Fruit fly (Drosophila melanogaster) whole organism, wandering third instar larva: ENCODE data around the gene Gasp.

Experiments used
- Abd-B ChIP-seq: fragments of >200 bp; optimal IDR thresholded peaks from 2 replicates; lab custom pipeline; 2017; ENCODE audit warnings: missing biosample characterization, missing genetic modification characterization
- CG32264 ChIP-seq: fragments of 200-800 bp; sonication (Bioruptor generic); optimal IDR thresholded peaks from 2 replicates; lab custom pipeline; 2016; ENCODE audit warnings: missing biosample characterization, missing genetic modification characterization
- CG9705 ChIP-seq: fragments of 200-800 bp; sonication (Bioruptor generic); optimal IDR thresholded peaks from 2 replicates; lab custom pipeline; 2018; ENCODE audit warnings: missing biosample characterization, mild to moderate bottlenecking, missing genetic modification characterization
- CrebA ChIP-seq: fragments of 200-800 bp; sonication (Bioruptor generic); optimal IDR thresholded peaks from 2 replicates; lab custom pipeline; 2016; ENCODE audit warnings: missing biosample characterization, mild to moderate bottlenecking, missing genetic modification characterization, borderline replicate concordance
- Dfd ChIP-seq: fragments of >200 bp; optimal IDR thresholded peaks from 2 replicates; lab custom pipeline; 2017; ENCODE audit warnings: missing biosample characterization, missing genetic modification characterization
- Dif ChIP-seq: fragments of 200-275, 200-300 bp; sonication (Bioruptor generic); optimal IDR thresholded peaks from 2 replicates; lab custom pipeline; 2018; ENCODE audit warnings: missing biosample characterization, missing genetic modification characterization; ENCODE audit not compliant: partially characterized antibody
- GATAd ChIP-seq: sonication (Bioruptor generic); optimal IDR thresholded peaks from 2 replicates; lab custom pipeline; 2016; ENCODE audit warnings: missing biosample characterization, missing genetic modification characterization
- HLH106 ChIP-seq: fragments of 200-800 bp; optimal IDR thresholded peaks from 3 replicates; lab custom pipeline; 2019; ENCODE audit warnings: missing biosample characterization, mild to moderate bottlenecking, missing genetic modification characterization, moderate library complexity
- Hnf4 ChIP-seq: fragments of 200-800 bp; sonication (Bioruptor generic); optimal IDR thresholded peaks from 2 replicates; lab custom pipeline; 2016; ENCODE audit warnings: missing biosample characterization, mild to moderate bottlenecking, missing genetic modification characterization
- Hr78 ChIP-seq: fragments of >200 bp; optimal IDR thresholded peaks from 2 replicates; lab custom pipeline; 2017; ENCODE audit warnings: missing biosample characterization, missing genetic modification characterization
- Hr83 ChIP-seq: fragments of 200-300 bp; sonication (Bioruptor generic); optimal IDR thresholded peaks from 2 replicates; lab custom pipeline; 2016; ENCODE audit warnings: missing biosample characterization, mild to moderate bottlenecking, missing genetic modification characterization, moderate library complexity; ENCODE audit not compliant: poor library complexity, severe bottlenecking
- Mio ChIP-seq: sonication (Bioruptor generic); optimal IDR thresholded peaks from 2 replicates; lab custom pipeline; 2016; ENCODE audit warnings: missing biosample characterization, missing genetic modification characterization
- Myc ChIP-seq: fragments of >200 bp; optimal IDR thresholded peaks from 2 replicates; lab custom pipeline; 2017
- N ChIP-seq: fragments of >200 bp; optimal IDR thresholded peaks from 2 replicates; lab custom pipeline; 2018; ENCODE audit warnings: missing biosample characterization, missing external identifiers, missing genetic modification characterization
- OdsH ChIP-seq: fragments of 200-800 bp; sonication (Bioruptor generic); optimal IDR thresholded peaks from 2 replicates; lab custom pipeline; 2016; ENCODE audit warnings: missing biosample characterization, mild to moderate bottlenecking, missing genetic modification characterization
- Rel ChIP-seq, 2 experiments: fragments of 200-800 bp; sonication (Bioruptor generic) in 1 of 2; optimal IDR thresholded peaks; 2 replicates in 1 of 2; 3 replicates in 1 of 2; lab custom pipeline; 2016 to 2019; ENCODE audit warnings: mild to moderate bottlenecking in 2 of 2, missing biosample characterization in 2 of 2, missing genetic modification characterization in 2 of 2, moderate library complexity in 1 of 2
- Sp1 ChIP-seq: fragments of 200-800 bp; sonication (Bioruptor generic); optimal IDR thresholded peaks from 3 replicates; lab custom pipeline; 2019; ENCODE audit warnings: missing biosample characterization, mild to moderate bottlenecking, missing genetic modification characterization, moderate library complexity
- Vsx2 ChIP-seq: fragments of 200-300, 225-300 bp; sonication (Bioruptor generic); optimal IDR thresholded peaks from 2 replicates; lab custom pipeline; 2018; ENCODE audit warnings: missing biosample characterization, missing genetic modification characterization; ENCODE audit not compliant: partially characterized antibody
- br ChIP-seq: fragments of 200-800 bp; sonication (Bioruptor generic); optimal IDR thresholded peaks from 2 replicates; lab custom pipeline; 2016; ENCODE audit warnings: missing biosample characterization, missing genetic modification characterization
- brk ChIP-seq: fragments of 200-800 bp; sonication (Bioruptor generic); optimal IDR thresholded peaks from 2 replicates; lab custom pipeline; 2016; ENCODE audit warnings: missing biosample characterization, mild to moderate bottlenecking, missing genetic modification characterization
- dmrt93B ChIP-seq: fragments of 200-800 bp; sonication (Bioruptor generic); optimal IDR thresholded peaks from 2 replicates; lab custom pipeline; 2018; ENCODE audit warnings: missing biosample characterization, mild to moderate bottlenecking, missing genetic modification characterization
- dsf ChIP-seq: sonication (Bioruptor generic); optimal IDR thresholded peaks from 2 replicates; lab custom pipeline; 2016; ENCODE audit warnings: missing biosample characterization, missing genetic modification characterization, borderline replicate concordance
- ey ChIP-seq: fragments of 200-800 bp; sonication (Bioruptor generic); optimal IDR thresholded peaks from 2 replicates; lab custom pipeline; 2016; ENCODE audit warnings: missing biosample characterization, missing genetic modification characterization
- foxo ChIP-seq, 2 experiments: fragments of 200-800 bp; sonication (Bioruptor generic); optimal IDR thresholded peaks; 2 replicates in 1 of 2; 3 replicates in 1 of 2; lab custom pipeline; 2016 to 2017; ENCODE audit warnings: missing biosample characterization in 2 of 2, missing genetic modification characterization in 2 of 2
- h ChIP-seq: fragments of 200-800 bp; sonication (Bioruptor generic); optimal IDR thresholded peaks from 3 replicates; lab custom pipeline; 2016; ENCODE audit warnings: missing biosample characterization, mild to moderate bottlenecking, missing genetic modification characterization
- jim ChIP-seq: fragments of 175-275, 200-325 bp; sonication (Bioruptor generic); optimal IDR thresholded peaks from 2 replicates; lab custom pipeline; 2016; ENCODE audit warnings: missing biosample characterization, mild to moderate bottlenecking, missing genetic modification characterization
- lola ChIP-seq: fragments of >200 bp; optimal IDR thresholded peaks from 2 replicates; lab custom pipeline; 2017; ENCODE audit warnings: missing biosample characterization, missing genetic modification characterization
- pan ChIP-seq: fragments of >200 bp; optimal IDR thresholded peaks from 2 replicates; lab custom pipeline; 2017
- psq ChIP-seq: fragments of 200-800 bp; sonication (Bioruptor generic); optimal IDR thresholded peaks from 3 replicates; lab custom pipeline; 2017; ENCODE audit warnings: missing biosample characterization, mild to moderate bottlenecking, missing genetic modification characterization, moderate library complexity
- rgr ChIP-seq: fragments of 200-800 bp; sonication (Bioruptor generic); optimal IDR thresholded peaks from 3 replicates; lab custom pipeline; 2016; ENCODE audit warnings: missing biosample characterization, mild to moderate bottlenecking, missing genetic modification characterization
- sage ChIP-seq: fragments of 200-800 bp; sonication (Bioruptor generic); optimal IDR thresholded peaks from 2 replicates; lab custom pipeline; 2016; ENCODE audit warnings: missing biosample characterization, mild to moderate bottlenecking, missing genetic modification characterization
- sv ChIP-seq: fragments of 200-800 bp; sonication (Bioruptor generic); optimal IDR thresholded peaks from 3 replicates; lab custom pipeline; 2016; ENCODE audit warnings: missing biosample characterization, missing genetic modification characterization
- tai ChIP-seq: sonication (Bioruptor generic); optimal IDR thresholded peaks from 2 replicates; lab custom pipeline; 2016; ENCODE audit warnings: missing biosample characterization, missing genetic modification characterization
- usp ChIP-seq: fragments of >200 bp; optimal IDR thresholded peaks from 2 replicates; lab custom pipeline; 2017; ENCODE audit warnings: missing biosample characterization, missing genetic modification characterization
- woc ChIP-seq: sonication (Bioruptor generic); optimal IDR thresholded peaks from 2 replicates; lab custom pipeline; 2016; ENCODE audit warnings: missing biosample characterization, mild to moderate bottlenecking, missing genetic modification characterization

Gasp gene

DNA sequence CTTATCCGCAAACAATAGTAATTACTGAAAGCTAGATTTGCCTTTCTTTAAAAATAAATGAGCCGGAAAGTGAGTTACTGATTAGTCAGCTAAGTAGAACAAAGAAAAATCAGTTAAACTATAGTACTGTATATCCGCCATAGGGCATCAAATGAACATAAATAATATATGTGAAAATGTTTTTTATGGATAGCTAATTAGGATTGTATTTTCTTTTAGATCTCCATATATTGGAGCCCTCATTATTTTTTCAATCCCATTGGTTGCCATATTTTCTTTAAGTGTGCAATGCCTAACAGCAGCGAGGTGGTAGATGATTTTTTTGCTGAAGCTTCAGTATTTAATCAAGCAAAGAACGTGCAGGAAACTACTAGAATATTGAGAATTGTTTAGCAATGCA is 7.1 kb upstream of the Gasp start, which contains the start of gene Obp83cd:
Obp83cd (plus strand) TSS at position 343 of the 400 bp plus-strand sequence.
- TF ChIP-seq Dif (GFP tag; lab: Kevin White, UChicago): no peak
- TF ChIP-seq br: no peak
- TF ChIP-seq Hr78 (GFP tag; lab: Kevin White, UChicago): no peak
- no peak for TF ChIP-seq brk (GFP tag; lab: Kevin White, UChicago)
- no peak for TF ChIP-seq rgr
- no peak for TF ChIP-seq jim (GFP tag; lab: Kevin White, UChicago)
- no peak for TF ChIP-seq sv (GFP tag; lab: Kevin White, UChicago)
- TF ChIP-seq CG32264 (GFP tag; lab: Kevin White, UChicago): no peak
- no peak for TF ChIP-seq Mio
- TF ChIP-seq Hnf4 (GFP tag; lab: Kevin White, UChicago): no peak
- no peak for TF ChIP-seq Hr83 (GFP tag; lab: Kevin White, UChicago)
- no peak for TF ChIP-seq Vsx2
- TF ChIP-seq dsf (GFP tag; lab: Kevin White, UChicago): no peak
- TF ChIP-seq ey (GFP tag; lab: Kevin White, UChicago): no peak
- TF ChIP-seq, all 38 proteins: peak for 0

DNA sequence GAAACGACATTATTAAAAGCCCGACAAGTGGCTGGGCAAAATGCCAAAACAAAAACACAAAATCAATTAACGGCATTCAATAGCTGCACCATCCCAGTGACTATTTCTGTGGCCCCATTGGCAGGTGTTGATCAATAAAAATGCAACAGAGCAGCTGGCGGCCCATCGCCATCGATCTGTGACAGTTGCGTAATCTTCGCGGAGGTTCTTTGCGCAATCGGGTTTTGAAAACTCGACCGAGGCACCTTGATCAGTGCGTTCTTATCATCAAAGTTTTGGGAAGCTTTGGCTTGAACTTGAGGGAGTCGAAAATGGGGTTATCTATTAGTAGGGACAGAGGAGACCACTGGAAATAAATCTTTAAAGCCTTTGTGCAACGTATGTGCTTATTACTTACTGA is 6.7 kb upstream of the Gasp start:
- TF ChIP-seq Hr78 (GFP tag; lab: Kevin White, UChicago): no peak
- TF ChIP-seq sage: no peak
- no peak for TF ChIP-seq psq (GFP tag; lab: Kevin White, UChicago)
- no peak for TF ChIP-seq ey (GFP tag; lab: Kevin White, UChicago)
- TF ChIP-seq Hr83 (GFP tag; lab: Kevin White, UChicago): no peak
- no peak for TF ChIP-seq tai
- no peak for TF ChIP-seq jim (GFP tag; lab: Kevin White, UChicago)
- TF ChIP-seq CG9705 (GFP tag; lab: Kevin White, UChicago): no peak
- no peak for TF ChIP-seq HLH106 (tag; lab: Kevin White, UChicago)
- no peak for TF ChIP-seq usp (GFP tag; lab: Kevin White, UChicago)
- TF ChIP-seq pan: no peak
- no peak for TF ChIP-seq Dfd (GFP tag; lab: Kevin White, UChicago)
- no peak for TF ChIP-seq N (GFP tag; lab: Kevin White, UChicago)
- no peak for TF ChIP-seq Sp1 (GFP tag; lab: Kevin White, UChicago)

DNA sequence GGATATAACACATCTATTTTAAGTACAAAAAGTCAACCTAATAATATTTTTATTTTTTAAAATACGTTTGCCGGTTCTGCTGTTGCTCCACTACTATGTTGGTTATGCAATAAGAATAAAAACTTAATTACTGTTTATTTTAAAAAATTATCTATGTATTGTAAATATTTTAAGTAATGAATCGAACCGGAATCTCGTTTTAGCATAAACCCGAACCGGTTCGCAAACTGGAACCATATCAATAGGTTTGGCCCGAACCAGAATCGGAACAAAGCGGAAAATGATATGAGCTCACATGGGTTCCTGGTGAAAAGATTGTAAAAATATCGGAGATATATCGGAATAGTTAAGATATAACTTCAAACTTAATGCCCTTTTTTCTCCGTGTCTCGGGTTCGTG is 6.0 kb upstream of the Gasp start:
- TF ChIP-seq ey (GFP tag; lab: Kevin White, UChicago): no peak
- no peak for TF ChIP-seq jim (GFP tag; lab: Kevin White, UChicago)
- peak; percentile 40 for TF ChIP-seq Sp1 (GFP tag; lab: Kevin White, UChicago)
- TF ChIP-seq HLH106 (tag; lab: Kevin White, UChicago): peak; percentile 30
- no peak for TF ChIP-seq OdsH
- peak in 1 of 2 experiments; percentile 13 for TF ChIP-seq foxo (GFP tag; optimal IDR thresholded peaks at IDR 0.05; lab: Kevin White, UChicago)

DNA sequence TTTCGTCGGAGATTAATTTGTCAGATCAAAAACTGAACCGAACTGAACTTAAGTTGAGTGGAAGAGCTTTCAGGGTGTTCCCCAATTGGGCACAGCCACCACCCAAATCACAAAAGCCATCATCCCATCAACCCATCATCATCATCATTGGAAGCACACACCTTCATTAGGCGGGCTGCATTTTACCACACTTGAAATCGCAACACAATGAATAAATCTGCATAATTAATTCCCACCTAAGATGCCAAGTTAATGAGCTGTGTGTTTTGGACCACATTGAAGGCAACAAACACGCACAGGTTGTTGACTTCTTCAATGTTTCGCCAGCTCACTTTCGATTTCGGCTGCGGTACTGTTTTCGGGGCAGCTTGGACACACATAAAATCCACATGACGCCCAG is 4.5 kb upstream of the Gasp start:
- no peak for TF ChIP-seq N (GFP tag; lab: Kevin White, UChicago)
- no peak for TF ChIP-seq dmrt93B
- no peak for TF ChIP-seq foxo (GFP tag; optimal IDR thresholded peaks at IDR 0.05; lab: Kevin White, UChicago)
- no peak for TF ChIP-seq Hr83 (GFP tag; lab: Kevin White, UChicago)
- no peak for TF ChIP-seq Dfd (GFP tag; lab: Kevin White, UChicago)
- TF ChIP-seq OdsH: no peak
- TF ChIP-seq CrebA (GFP tag; lab: Kevin White, UChicago): no peak
- no peak for TF ChIP-seq brk (GFP tag; lab: Kevin White, UChicago)
- TF ChIP-seq Myc (lab: Kevin White, UChicago): no peak
- no peak for TF ChIP-seq HLH106 (tag; lab: Kevin White, UChicago)
- TF ChIP-seq CG32264 (GFP tag; lab: Kevin White, UChicago): no peak
- TF ChIP-seq GATAd: no peak
- no peak for TF ChIP-seq lola (GFP tag; lab: Kevin White, UChicago)
- no peak for TF ChIP-seq psq (GFP tag; lab: Kevin White, UChicago)
- TF ChIP-seq woc (GFP tag; lab: Kevin White, UChicago): no peak
- TF ChIP-seq CG9705 (GFP tag; lab: Kevin White, UChicago): no peak

DNA sequence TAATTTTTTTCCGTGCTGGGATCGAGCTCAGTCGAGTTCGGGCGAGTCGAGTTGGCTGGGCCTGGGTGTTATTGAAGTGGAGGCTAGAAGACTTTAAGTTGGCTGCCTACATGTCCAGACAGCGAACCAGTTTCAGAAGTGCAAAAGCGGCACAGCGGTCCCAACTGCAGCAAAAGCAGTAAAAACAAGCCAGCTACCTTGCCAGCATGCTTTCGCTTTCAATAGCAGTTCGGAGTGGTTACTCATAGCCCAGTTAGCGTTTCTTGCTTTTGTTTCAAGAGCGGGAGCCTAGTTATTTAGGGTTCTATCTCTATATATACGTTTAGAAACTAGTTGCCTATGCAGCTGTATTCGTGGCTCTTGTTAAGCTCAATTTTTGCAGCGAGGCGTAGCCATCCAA is 2.0 kb upstream of the Gasp start:
- no peak for TF ChIP-seq Dif (GFP tag; lab: Kevin White, UChicago)
- TF ChIP-seq Myc (lab: Kevin White, UChicago): no peak
- TF ChIP-seq Sp1 (GFP tag; lab: Kevin White, UChicago): no peak
- TF ChIP-seq h: no peak
- TF ChIP-seq GATAd: no peak
- no peak for TF ChIP-seq tai
- no peak for TF ChIP-seq sage
- no peak for TF ChIP-seq foxo (GFP tag; optimal IDR thresholded peaks at IDR 0.05; lab: Kevin White, UChicago)
- TF ChIP-seq dmrt93B: no peak
- TF ChIP-seq br: no peak
- TF ChIP-seq OdsH: no peak
- TF ChIP-seq Abd-B (GFP tag; lab: Kevin White, UChicago): no peak
- no peak for TF ChIP-seq CrebA (GFP tag; lab: Kevin White, UChicago)
- TF ChIP-seq Mio: no peak
- TF ChIP-seq Rel (GFP tag; optimal IDR thresholded peaks at IDR 0.05; lab: Kevin White, UChicago): no peak
- TF ChIP-seq Rel (tag; optimal IDR thresholded peaks at IDR 0.05; lab: Kevin White, UChicago): no peak
